Worm (Caenorhabditis elegans): ENCODE results near the gene dpf-4.

ce11 chrIII:5814799-5815198 is 44.3 kb upstream of the dpf-4 start, which contains the start of gene R12B2.7:
- TF ChIP-seq aly-1 (tag; optimal IDR thresholded peaks at IDR 0.05) (no peak), hmbx-1 (tag; optimal IDR thresholded peaks at IDR 0.05) (no peak), scrt-1 (GFP tag; IDR thresholded peaks at IDR 0.05) (no peak), tbx-37 (GFP tag; conservative IDR thresholded peaks at IDR 0.05) (no peak), flt-1 (GFP tag; IDR thresholded peaks at IDR 0.05) (no peak), ama-1 (optimal IDR thresholded peaks at IDR 0.05) (no peak)

All from whole organism, early embryonic.